Fruit fly (Drosophila melanogaster) whole organism, embryonic: ENCODE data around the gene Srg3.

Experiments
- Blimp-1 ChIP-seq: fragments of 200-800 bp; sonication (Bioruptor generic); optimal IDR thresholded peaks from 3 replicates; lab custom pipeline; 2018; ENCODE audit warnings: missing biosample characterization, missing genetic modification characterization, mild to moderate bottlenecking, moderate library complexity, missing genetic modification reagents
- CG11085 ChIP-seq: fragments of 200-800 bp; sonication (Bioruptor generic); IDR thresholded peaks from 2 replicates; pipeline ENCODE4 v1.3.6; 2022; ENCODE audit warnings: missing biosample characterization, missing genetic modification characterization
- CG11456 ChIP-seq: fragments of 200-800 bp; sonication (Bioruptor generic); IDR thresholded peaks from 3 replicates; pipeline ENCODE4 v1.3.6; 2022; ENCODE audit warnings: missing biosample characterization, missing genetic modification characterization
- CG11723 ChIP-seq: fragments of 200-800 bp; sonication (Bioruptor generic); optimal IDR thresholded peaks from 2 replicates; lab custom pipeline; 2017; ENCODE audit warnings: missing biosample characterization, mild to moderate bottlenecking, missing genetic modification characterization
- CG13296 ChIP-seq: fragments of 200-800 bp; sonication (Bioruptor generic); optimal IDR thresholded peaks from 3 replicates; lab custom pipeline; 2018; ENCODE audit warnings: missing biosample characterization, mild to moderate bottlenecking, missing genetic modification characterization
- CG13775 ChIP-seq: fragments of 200-800 bp; sonication (Bioruptor generic); optimal IDR thresholded peaks from 3 replicates; lab custom pipeline; 2017; ENCODE audit warnings: missing biosample characterization, mild to moderate bottlenecking, missing genetic modification characterization
- CG15601 ChIP-seq: fragments of 200-800 bp; sonication (Bioruptor generic); optimal IDR thresholded peaks from 3 replicates; lab custom pipeline; 2019; ENCODE audit warnings: missing biosample characterization, mild to moderate bottlenecking, missing genetic modification characterization, moderate library complexity
- CG17359 ChIP-seq: fragments of 200-800 bp; sonication (Bioruptor generic); optimal IDR thresholded peaks from 3 replicates; lab custom pipeline; 2018; ENCODE audit warnings: missing biosample characterization, mild to moderate bottlenecking, missing genetic modification characterization, moderate library complexity
- CG17361 ChIP-seq: fragments of 200-800 bp; sonication (Bioruptor generic); IDR thresholded peaks from 3 replicates; pipeline ENCODE4 v1.3.6; 2022; ENCODE audit warnings: missing biosample characterization, missing genetic modification characterization
- CG18599 ChIP-seq: fragments of 200-800 bp; sonication (Bioruptor generic); optimal IDR thresholded peaks from 3 replicates; lab custom pipeline; 2017; ENCODE audit warnings: missing biosample characterization, missing genetic modification characterization, mild to moderate bottlenecking, moderate library complexity, missing genetic modification reagents
- CG2120 ChIP-seq: fragments of 200-800 bp; sonication (Bioruptor generic); optimal IDR thresholded peaks from 3 replicates; lab custom pipeline; 2016; ENCODE audit warnings: missing biosample characterization, missing genetic modification characterization
- CG2202 ChIP-seq: fragments of 200-800 bp; sonication (Bioruptor generic); optimal IDR thresholded peaks from 2 replicates; lab custom pipeline; 2018; ENCODE audit warnings: missing biosample characterization, mild to moderate bottlenecking, missing genetic modification characterization
- CG3065 ChIP-seq: fragments of 200-800 bp; sonication (Bioruptor generic); optimal IDR thresholded peaks from 2 replicates; lab custom pipeline; 2016; ENCODE audit warnings: missing biosample characterization, missing genetic modification characterization
- CG32532 ChIP-seq: fragments of 200-800 bp; sonication (Bioruptor generic); IDR thresholded peaks from 2 replicates; pipeline ENCODE4 v1.3.6; 2022; ENCODE audit warnings: missing biosample characterization, missing genetic modification characterization
- CG3281 ChIP-seq: fragments of 200-800 bp; sonication (Bioruptor generic); optimal IDR thresholded peaks from 3 replicates; lab custom pipeline; 2017; ENCODE audit warnings: missing biosample characterization, mild to moderate bottlenecking, missing genetic modification characterization
- CG3407 ChIP-seq: fragments of 200-800 bp; sonication (Bioruptor generic); optimal IDR thresholded peaks from 2 replicates; lab custom pipeline; 2018; ENCODE audit warnings: missing biosample characterization, mild to moderate bottlenecking, missing genetic modification characterization
- CG4404 ChIP-seq: fragments of 200-800 bp; sonication (Bioruptor generic); IDR thresholded peaks from 2 replicates; pipeline ENCODE4 v1.3.6; 2022; ENCODE audit warnings: missing biosample characterization, missing genetic modification characterization
- CG4424 ChIP-seq: fragments of 200-800 bp; sonication (Bioruptor generic); optimal IDR thresholded peaks from 3 replicates; lab custom pipeline; 2016; ENCODE audit warnings: missing biosample characterization, missing genetic modification characterization
- CG4820 ChIP-seq: fragments of 200-800 bp; sonication (Bioruptor generic); optimal IDR thresholded peaks from 3 replicates; lab custom pipeline; 2016; ENCODE audit warnings: missing biosample characterization, missing genetic modification characterization
- CG6791 ChIP-seq: fragments of 200-800 bp; sonication (Bioruptor generic); IDR thresholded peaks from 3 replicates; pipeline ENCODE4 v1.3.6; 2022; ENCODE audit warnings: missing biosample characterization, missing genetic modification characterization; ENCODE audit not compliant: partially characterized antibody
- CG7271 ChIP-seq: fragments of 200-800 bp; sonication (Bioruptor generic); optimal IDR thresholded peaks from 2 replicates; lab custom pipeline; 2018; ENCODE audit warnings: missing biosample characterization, mild to moderate bottlenecking, missing genetic modification characterization, moderate library complexity
- CG7745 ChIP-seq: fragments of 200-800 bp; sonication (Bioruptor generic); optimal IDR thresholded peaks from 2 replicates; lab custom pipeline; 2018; ENCODE audit warnings: missing biosample characterization, mild to moderate bottlenecking, missing genetic modification characterization, moderate library complexity
- CG8089 ChIP-seq: fragments of 200-800 bp; sonication (Bioruptor generic); optimal IDR thresholded peaks from 3 replicates; lab custom pipeline; 2016; ENCODE audit warnings: missing biosample characterization, missing genetic modification characterization
- CG9215 ChIP-seq: fragments of 200-800 bp; sonication (Bioruptor generic); IDR thresholded peaks from 2 replicates; pipeline ENCODE4 v1.3.6; 2022; ENCODE audit warnings: missing biosample characterization, missing genetic modification characterization
- Deaf1 ChIP-seq: fragments of 200-800 bp; optimal IDR thresholded peaks from 3 replicates; lab custom pipeline; 2019; ENCODE audit warnings: missing biosample characterization, mild to moderate bottlenecking, missing genetic modification characterization, moderate library complexity
- Dll ChIP-seq: fragments of 200-800 bp; sonication (Bioruptor generic); IDR thresholded peaks from 4 replicates; pipeline ENCODE4 v1.3.6; 2022; ENCODE audit warnings: missing biosample characterization, missing genetic modification characterization; ENCODE audit not compliant: partially characterized antibody
- E2f1 ChIP-seq: fragments of 200-800 bp; sonication (Bioruptor generic); IDR thresholded peaks from 2 replicates; pipeline ENCODE4 v1.3.6; 2022; ENCODE audit warnings: missing biosample characterization, missing genetic modification characterization
- Hand ChIP-seq: fragments of 200-800 bp; sonication (Bioruptor generic); optimal IDR thresholded peaks from 2 replicates; lab custom pipeline; 2017; ENCODE audit warnings: mild to moderate bottlenecking, missing biosample characterization, missing genetic modification reagents, missing genetic modification characterization
- Hr78 ChIP-seq, 2 experiments: fragments of 200-800 bp in 1 of 2; fragments of >200 bp in 1 of 2; sonication (Bioruptor generic) in 1 of 2; optimal IDR thresholded peaks; 2 replicates each; lab custom pipeline; 2017 to 2019; ENCODE audit warnings: missing biosample characterization in 2 of 2, missing genetic modification characterization in 2 of 2, mild to moderate bottlenecking in 1 of 2, moderate library complexity in 1 of 2
- Rfx ChIP-seq: fragments of 200-800 bp; sonication (Bioruptor generic); IDR thresholded peaks from 2 replicates; pipeline ENCODE4 v1.3.6; 2022; ENCODE audit warnings: missing biosample characterization, missing genetic modification characterization
- Sox102F ChIP-seq: fragments of 200-800 bp; sonication (Bioruptor generic); optimal IDR thresholded peaks from 2 replicates; lab custom pipeline; 2018; ENCODE audit warnings: missing biosample characterization, mild to moderate bottlenecking, missing genetic modification characterization, moderate library complexity
- Ssrp ChIP-seq: fragments of 200-800 bp; sonication (Bioruptor generic); optimal IDR thresholded peaks from 2 replicates; lab custom pipeline; 2018; ENCODE audit warnings: missing biosample characterization, mild to moderate bottlenecking, missing genetic modification characterization, moderate library complexity
- TFAM ChIP-seq: fragments of 200-800 bp; sonication (Bioruptor generic); optimal IDR thresholded peaks from 2 replicates; lab custom pipeline; 2017; ENCODE audit warnings: missing biosample characterization, missing genetic modification characterization, inconsistent platforms
- btn ChIP-seq: fragments of 200-800 bp; sonication (Bioruptor generic); optimal IDR thresholded peaks from 2 replicates; lab custom pipeline; 2016; ENCODE audit warnings: missing biosample characterization, missing genetic modification characterization
- cad ChIP-seq: fragments of >200 bp; optimal IDR thresholded peaks from 2 replicates; lab custom pipeline; 2017; ENCODE audit warnings: missing biosample characterization, missing genetic modification characterization
- disco-r ChIP-seq: fragments of 200-800 bp; sonication (Bioruptor generic); optimal IDR thresholded peaks from 2 replicates; lab custom pipeline; 2016; ENCODE audit warnings: missing biosample characterization, missing genetic modification characterization
- dpn ChIP-seq, 2 experiments: fragments of 200-800 bp; sonication (Bioruptor generic); optimal IDR thresholded peaks; 3 replicates each; lab custom pipeline; 2016; ENCODE audit warnings: missing biosample characterization in 2 of 2, missing genetic modification characterization in 2 of 2
- ftz-f1 ChIP-seq: fragments of 200-800 bp; sonication (Bioruptor generic); optimal IDR thresholded peaks from 2 replicates; lab custom pipeline; 2016; ENCODE audit warnings: missing biosample characterization, missing genetic modification characterization
- gcm ChIP-seq: fragments of 200-800 bp; sonication (Bioruptor generic); optimal IDR thresholded peaks from 2 replicates; lab custom pipeline; 2019; ENCODE audit warnings: missing biosample characterization, mild to moderate bottlenecking, missing genetic modification characterization, moderate library complexity
- gro ChIP-seq: fragments of 200-800 bp; sonication (Bioruptor generic); optimal IDR thresholded peaks from 2 replicates; lab custom pipeline; 2016; ENCODE audit warnings: missing biosample characterization, missing genetic modification characterization
- gt ChIP-seq: fragments of 200-800 bp; sonication (Bioruptor generic); IDR thresholded peaks from 2 replicates; pipeline ENCODE4 v1.3.6; 2022; ENCODE audit warnings: missing biosample characterization, missing genetic modification characterization
- nerfin-1 ChIP-seq: fragments of 200-800 bp; sonication (Bioruptor generic); optimal IDR thresholded peaks from 3 replicates; lab custom pipeline; 2019; ENCODE audit warnings: missing biosample characterization, mild to moderate bottlenecking, missing genetic modification characterization, moderate library complexity
- nerfin-2 ChIP-seq: fragments of 200-800 bp; sonication (Bioruptor generic); IDR thresholded peaks from 2 replicates; pipeline ENCODE4 v1.3.6; 2022; ENCODE audit warnings: missing biosample characterization, missing genetic modification characterization; ENCODE audit not compliant: partially characterized antibody
- nmo ChIP-seq: fragments of 200-800 bp; sonication (Bioruptor generic); optimal IDR thresholded peaks from 2 replicates; lab custom pipeline; 2018; ENCODE audit warnings: missing biosample characterization, mild to moderate bottlenecking, missing genetic modification characterization, moderate library complexity
- p53 ChIP-seq: fragments of 200-800 bp; sonication (Bioruptor generic); optimal IDR thresholded peaks from 2 replicates; lab custom pipeline; 2016; ENCODE audit warnings: missing biosample characterization, missing genetic modification characterization
- pzg ChIP-seq: fragments of 200-800 bp; sonication (Bioruptor generic); optimal IDR thresholded peaks from 3 replicates; lab custom pipeline; 2018; ENCODE audit warnings: missing biosample characterization, mild to moderate bottlenecking, missing genetic modification characterization, moderate library complexity
- rib ChIP-seq: fragments of 200-800 bp; sonication (Bioruptor generic); IDR thresholded peaks from 2 replicates; pipeline ENCODE4 v1.3.6; 2022; ENCODE audit warnings: missing biosample characterization, missing genetic modification characterization
- ro ChIP-seq: fragments of 200-800 bp; sonication (Bioruptor generic); IDR thresholded peaks from 2 replicates; pipeline ENCODE4 v1.3.6; 2022; ENCODE audit warnings: missing biosample characterization, missing genetic modification characterization
- schlank ChIP-seq: fragments of 200-800 bp; sonication (Bioruptor generic); optimal IDR thresholded peaks from 2 replicates; lab custom pipeline; 2018; ENCODE audit warnings: missing biosample characterization, mild to moderate bottlenecking, missing genetic modification characterization
- tio ChIP-seq: fragments of 200-800 bp; sonication (Bioruptor generic); optimal IDR thresholded peaks from 2 replicates; lab custom pipeline; 2017; ENCODE audit warnings: missing biosample characterization, missing genetic modification characterization, inconsistent platforms
- usp ChIP-seq: fragments of >200 bp; optimal IDR thresholded peaks from 2 replicates; lab custom pipeline; 2017; ENCODE audit warnings: missing biosample characterization, missing genetic modification characterization

Gene Srg3

dm6 chr3L:9466595-9466994 is 23.6 kb downstream of the Srg3 start (continued):
- TF ChIP-seq CG4424 (GFP tag; lab: Kevin White, UChicago) (peak; percentile 12), CG4404 (GFP tag; lab: Robert Waterston, UW) (no peak), CG3281 (peak; percentile 38), TFAM (GFP tag; lab: Kevin White, UChicago) (no peak), CG17359 (tag; lab: Kevin White, UChicago) (peak; percentile 4), CG2202 (tag; lab: Kevin White, UChicago) (no peak), Dll (GFP tag; lab: Robert Waterston, UW) (no peak), CG2120 (GFP tag; lab: Kevin White, UChicago) (peak; percentile 47), Deaf1 (no peak), CG11456 (GFP tag; lab: Robert Waterston, UW) (no peak), Sox102F (GFP tag; lab: Kevin White, UChicago) (peak; percentile 38), rib (GFP tag; lab: Robert Waterston, UW) (no peak), Hand (GFP tag; lab: Kevin White, UChicago) (peak; percentile 54), CG17361 (peak; percentile 42; the same call in 1 of the 3 replicates), tio (GFP tag; lab: Kevin White, UChicago) (peak; percentile 7), CG11085 (GFP tag; lab: Robert Waterston, UW) (no peak), CG6791 (GFP tag; lab: Robert Waterston, UW) (no peak), Ssrp (peak; percentile 17), nerfin-1 (tag; lab: Kevin White, UChicago) (peak; percentile 34), CG13296 (GFP tag; lab: Kevin White, UChicago) (peak; percentile 22), pzg (GFP tag; lab: Kevin White, UChicago) (no peak), CG7745 (tag; lab: Kevin White, UChicago) (no peak), CG3407 (GFP tag; lab: Kevin White, UChicago) (no peak), cad (GFP tag; lab: Kevin White, UChicago) (no peak), CG15601 (tag; lab: Kevin White, UChicago) (peak; percentile 10), schlank (no peak), nmo (GFP tag; lab: Kevin White, UChicago) (peak; percentile 35), CG3065 (GFP tag; lab: Kevin White, UChicago) (no peak), CG4820 (GFP tag; lab: Kevin White, UChicago) (no peak), CG11723 (no peak), disco-r (GFP tag; lab: Kevin White, UChicago) (no peak), nerfin-2 (no peak), Hr78 (GFP tag; optimal IDR thresholded peaks at IDR 0.05; lab: Kevin White, UChicago) (no peak), ro (no peak), CG8089 (no peak), CG7271 (no peak), usp (GFP tag; lab: Kevin White, UChicago) (no peak), Rfx (GFP tag; lab: Robert Waterston, UW) (no peak), btn (no peak), gcm (GFP tag; lab: Kevin White, UChicago) (no peak), CG32532 (GFP tag; lab: Robert Waterston, UW) (no peak), p53 (no peak), CG9215 (GFP tag; lab: Robert Waterston, UW) (peak; percentile 31; the same call in 1 of the 2 replicates), Blimp-1 (peak; percentile 13), E2f1 (GFP tag; lab: Robert Waterston, UW) (no peak), dpn (GFP tag; optimal IDR thresholded peaks at IDR 0.05; lab: Kevin White, UChicago) (no peak), CG13775 (GFP tag; lab: Kevin White, UChicago) (peak; percentile 15), ftz-f1 (GFP tag; lab: Kevin White, UChicago) (no peak), gro (GFP tag; lab: Kevin White, UChicago) (no peak), gt (no peak), CG18599 (GFP tag; lab: Kevin White, UChicago) (peak; percentile 58)
